Worm (Caenorhabditis elegans): ENCODE data around the gene C54F6.19.

- no peak for TF ChIP-seq nfya-1 (tag; optimal IDR thresholded peaks at IDR 0.05)
- TF ChIP-seq tbx-2 (tag; optimal IDR thresholded peaks at IDR 0.05), result no peak
- no peak for TF ChIP-seq sox-4 (tag; optimal IDR thresholded peaks at IDR 0.05)
- no peak for TF ChIP-seq ceh-9 (tag; optimal IDR thresholded peaks at IDR 0.05)
Observed at ce11 chrV:7497440-7497839, 47.8 kb upstream of the C54F6.19 start, which contains the start of gene srh-79.

All from whole organism, late embryonic.